Worm (Caenorhabditis elegans) whole organism, mixed stage, embryonic: Measurements from ENCODE around the gene mks-1.
A peak's percentile ranks its signal among the peaks of the same experiment; 100 is the strongest.

Experiments used
- M03D4.4 ChIP-seq: sonication (generic microtip); optimal IDR thresholded peaks from 2 replicates; lab custom pipeline; 2017; ENCODE audit warnings: mild to moderate bottlenecking, missing genetic modification characterization, missing compliant biosample characterization
- bed-3 ChIP-seq: fragments of 200-800 bp; sonication (Bioruptor generic); optimal IDR thresholded peaks from 3 replicates; lab custom pipeline; 2018; ENCODE audit warnings: mild to moderate bottlenecking, missing genetic modification characterization, moderate library complexity, missing compliant biosample characterization
- blmp-1 ChIP-seq: fragments of 150-350 bp; optimal IDR thresholded peaks from 2 replicates; lab custom pipeline; 2014; ENCODE audit warnings: missing biosample characterization, missing genetic modification characterization
- ceh-39 ChIP-seq: fragments of 150-350 bp; optimal IDR thresholded peaks from 2 replicates; lab custom pipeline; 2014; ENCODE audit warnings: missing biosample characterization, missing genetic modification characterization
- ceh-43 ChIP-seq: fragments of 200-800 bp; sonication (Bioruptor generic); optimal IDR thresholded peaks from 2 replicates; lab custom pipeline; 2018; ENCODE audit warnings: mild to moderate bottlenecking, missing genetic modification characterization, moderate library complexity, missing compliant biosample characterization
- ceh-83 ChIP-seq: fragments of 200-800 bp; sonication (Bioruptor generic); optimal IDR thresholded peaks from 2 replicates; lab custom pipeline; 2018; ENCODE audit warnings: mild to moderate bottlenecking, missing genetic modification characterization, missing compliant biosample characterization
- ces-1 ChIP-seq: fragments of 150-350 bp; optimal IDR thresholded peaks from 2 replicates; lab custom pipeline; 2014; ENCODE audit warnings: missing biosample characterization, missing genetic modification reagents, missing genetic modification characterization
- cnd-1 ChIP-seq: fragments of 200-800 bp; sonication (Bioruptor generic); optimal IDR thresholded peaks from 2 replicates; lab custom pipeline; 2018; ENCODE audit warnings: mild to moderate bottlenecking, missing genetic modification characterization, missing compliant biosample characterization
- drap-1 ChIP-seq: fragments of 200-800 bp; sonication (Bioruptor generic); optimal IDR thresholded peaks from 3 replicates; lab custom pipeline; 2018; ENCODE audit warnings: mild to moderate bottlenecking, missing genetic modification characterization, missing compliant biosample characterization
- elt-3 ChIP-seq: fragments of 150-350 bp; optimal IDR thresholded peaks from 2 replicates; lab custom pipeline; 2014; ENCODE audit warnings: missing biosample characterization, missing genetic modification characterization
- flh-1 ChIP-seq: fragments of 200-800 bp; sonication (Bioruptor generic); optimal IDR thresholded peaks from 2 replicates; lab custom pipeline; 2018; ENCODE audit warnings: mild to moderate bottlenecking, missing genetic modification characterization, moderate library complexity, missing compliant biosample characterization
- ham-2 ChIP-seq: fragments of 200-800 bp; sonication (Bioruptor generic); optimal IDR thresholded peaks from 2 replicates; lab custom pipeline; 2018; ENCODE audit warnings: mild to moderate bottlenecking, missing genetic modification characterization, missing compliant biosample characterization
- hlh-1 ChIP-seq: fragments of 150-350 bp; optimal IDR thresholded peaks from 2 replicates; lab custom pipeline; 2014; ENCODE audit warnings: missing biosample characterization, missing genetic modification reagents, missing genetic modification characterization
- lin-13 ChIP-seq: fragments of 150-350 bp; optimal IDR thresholded peaks from 2 replicates; lab custom pipeline; 2014; ENCODE audit warnings: missing biosample characterization, missing genetic modification characterization
- lsy-2 ChIP-seq: fragments of 150-350 bp; optimal IDR thresholded peaks from 2 replicates; lab custom pipeline; 2014; ENCODE audit warnings: missing biosample characterization, missing genetic modification characterization
- mab-5 ChIP-seq: fragments of 150-350 bp; optimal IDR thresholded peaks from 2 replicates; lab custom pipeline; 2014; ENCODE audit warnings: missing biosample characterization, missing genetic modification characterization
- nhr-12 ChIP-seq: fragments of 150-350 bp; optimal IDR thresholded peaks from 2 replicates; lab custom pipeline; 2014; ENCODE audit warnings: missing biosample characterization, missing genetic modification characterization
- nhr-2 ChIP-seq: fragments of 150-350 bp; optimal IDR thresholded peaks from 2 replicates; lab custom pipeline; 2014; ENCODE audit warnings: missing biosample characterization, missing genetic modification characterization
- nhr-237 ChIP-seq: fragments of 150-350 bp; optimal IDR thresholded peaks from 2 replicates; lab custom pipeline; 2014; ENCODE audit warnings: missing biosample characterization, missing genetic modification characterization
- nhr-28 ChIP-seq: fragments of 150-350 bp; optimal IDR thresholded peaks from 2 replicates; lab custom pipeline; 2014; ENCODE audit warnings: missing biosample characterization, missing genetic modification characterization
- pha-4 ChIP-seq: fragments of 150-350 bp; optimal IDR thresholded peaks from 2 replicates; lab custom pipeline; 2018; ENCODE audit warnings: missing biosample characterization, missing genetic modification reagents, missing genetic modification characterization
- sem-2 ChIP-seq: fragments of 200-800 bp; sonication (Bioruptor generic); optimal IDR thresholded peaks from 2 replicates; lab custom pipeline; 2018; ENCODE audit warnings: mild to moderate bottlenecking, missing genetic modification characterization, missing compliant biosample characterization
- snpc-4 ChIP-seq: fragments of 150-350 bp; optimal IDR thresholded peaks from 2 replicates; lab custom pipeline; 2014; ENCODE audit warnings: missing biosample characterization, missing genetic modification characterization
- sptf-1 ChIP-seq: sonication (generic microtip); optimal IDR thresholded peaks from 2 replicates; lab custom pipeline; 2017; ENCODE audit warnings: mild to moderate bottlenecking, missing genetic modification characterization, moderate library complexity, missing compliant biosample characterization
- tbx-8 ChIP-seq: fragments of 200-800 bp; sonication (Bioruptor generic); optimal IDR thresholded peaks from 2 replicates; lab custom pipeline; 2018; ENCODE audit warnings: mild to moderate bottlenecking, missing genetic modification characterization, moderate library complexity, missing compliant biosample characterization
- unc-120 ChIP-seq: sonication (generic microtip); optimal IDR thresholded peaks from 2 replicates; lab custom pipeline; 2017; ENCODE audit warnings: missing genetic modification characterization, missing compliant biosample characterization; ENCODE audit not compliant: poor library complexity, severe bottlenecking
- unc-39 ChIP-seq: fragments of 150-350 bp; optimal IDR thresholded peaks from 2 replicates; lab custom pipeline; 2014; ENCODE audit warnings: missing biosample characterization, missing genetic modification characterization
- unc-62 ChIP-seq: fragments of 150-350 bp; optimal IDR thresholded peaks from 2 replicates; lab custom pipeline; 2014; ENCODE audit warnings: missing biosample characterization, missing genetic modification reagents, missing genetic modification characterization
- zip-8 ChIP-seq: fragments of 150-350 bp; optimal IDR thresholded peaks from 2 replicates; lab custom pipeline; 2014; ENCODE audit warnings: missing biosample characterization, missing genetic modification characterization
- ztf-11 ChIP-seq: fragments of 150-350 bp; optimal IDR thresholded peaks from 2 replicates; lab custom pipeline; 2014; ENCODE audit warnings: missing biosample characterization, missing genetic modification characterization

Gene mks-1

ce11 chrIII:3203589-3203988 lies 17.5 kb downstream of the mks-1 start:
- TF ChIP-seq M03D4.4 (no peak), sptf-1 (tag; lab: Kevin White, UChicago) (no peak), lin-13 (tag; lab: Kevin White, UChicago) (no peak), cnd-1 (tag; lab: Kevin White, UChicago) (no peak), ceh-39 (tag; lab: Kevin White, UChicago) (no peak), unc-120 (no peak), nhr-237 (tag; lab: Kevin White, UChicago) (no peak), zip-8 (tag; lab: Kevin White, UChicago) (no peak), flh-1 (GFP tag; lab: Kevin White, UChicago) (no peak), unc-62 (GFP tag; lab: Kevin White, UChicago) (no peak), nhr-12 (tag; lab: Kevin White, UChicago) (no peak), ceh-83 (no peak)

- TF ChIP-seq nhr-12 (tag; lab: Kevin White, UChicago) = no peak
- no peak for TF ChIP-seq ham-2 (GFP tag; lab: Kevin White, UChicago)
- no peak for TF ChIP-seq ztf-11
- TF ChIP-seq bed-3 (GFP tag; lab: Kevin White, UChicago) = no peak
- TF ChIP-seq unc-120 = no peak
- no peak for TF ChIP-seq flh-1 (GFP tag; lab: Kevin White, UChicago)
- no peak for TF ChIP-seq ceh-39 (tag; lab: Kevin White, UChicago)
- no peak for TF ChIP-seq nhr-237 (tag; lab: Kevin White, UChicago)
- no peak for TF ChIP-seq mab-5
- no peak for TF ChIP-seq elt-3
- no peak for TF ChIP-seq drap-1 (GFP tag; lab: Kevin White, UChicago)
- TF ChIP-seq, all 35 proteins: peak for 0
Observed at ce11 chrIII:3219050-3219449, 33.0 kb downstream of the mks-1 start, which contains the start of gene frm-8. Gene frm-8, minus strand, starts transcription at chrIII:3219150.

ce11 chrIII:3220287-3220686 lies 34.2 kb downstream of the mks-1 start:
- TF ChIP-seq drap-1 (GFP tag; lab: Kevin White, UChicago) (no peak), ces-1 (GFP tag; lab: Kevin White, UChicago) (peak; percentile 77), lsy-2 (tag; lab: Kevin White, UChicago) (peak; percentile 18), tbx-8 (GFP tag; lab: Kevin White, UChicago) (no peak), unc-120 (peak; percentile 36), flh-1 (GFP tag; lab: Kevin White, UChicago) (no peak)

- TF ChIP-seq unc-62 (GFP tag; lab: Kevin White, UChicago) (no peak), ceh-43 (GFP tag; lab: Kevin White, UChicago) (no peak), zip-8 (tag; lab: Kevin White, UChicago) (no peak), ces-1 (GFP tag; lab: Kevin White, UChicago) (no peak), ceh-83 (no peak), nhr-28 (tag; lab: Kevin White, UChicago) (no peak), pha-4 (tag; lab: Kevin White, UChicago) (no peak), nhr-2 (no peak), ceh-39 (tag; lab: Kevin White, UChicago) (no peak), flh-1 (GFP tag; lab: Kevin White, UChicago) (no peak), blmp-1 (tag; lab: Kevin White, UChicago) (no peak), nhr-12 (tag; lab: Kevin White, UChicago) (no peak), drap-1 (GFP tag; lab: Kevin White, UChicago) (no peak), hlh-1 (tag; lab: Kevin White, UChicago) (no peak), bed-3 (GFP tag; lab: Kevin White, UChicago) (no peak), nhr-237 (tag; lab: Kevin White, UChicago) (no peak), lsy-2 (tag; lab: Kevin White, UChicago) (no peak), ham-2 (GFP tag; lab: Kevin White, UChicago) (no peak), sem-2 (GFP tag; lab: Kevin White, UChicago) (no peak)
Observed at ce11 chrIII:3222707-3223106, 36.6 kb downstream of the mks-1 start.

- TF ChIP-seq ces-1 (GFP tag; lab: Kevin White, UChicago) = peak; percentile 93
- TF ChIP-seq sem-2 (GFP tag; lab: Kevin White, UChicago) = no peak
Observed at ce11 chrIII:3224102-3224501, 38.0 kb downstream of the mks-1 start.

DNA sequence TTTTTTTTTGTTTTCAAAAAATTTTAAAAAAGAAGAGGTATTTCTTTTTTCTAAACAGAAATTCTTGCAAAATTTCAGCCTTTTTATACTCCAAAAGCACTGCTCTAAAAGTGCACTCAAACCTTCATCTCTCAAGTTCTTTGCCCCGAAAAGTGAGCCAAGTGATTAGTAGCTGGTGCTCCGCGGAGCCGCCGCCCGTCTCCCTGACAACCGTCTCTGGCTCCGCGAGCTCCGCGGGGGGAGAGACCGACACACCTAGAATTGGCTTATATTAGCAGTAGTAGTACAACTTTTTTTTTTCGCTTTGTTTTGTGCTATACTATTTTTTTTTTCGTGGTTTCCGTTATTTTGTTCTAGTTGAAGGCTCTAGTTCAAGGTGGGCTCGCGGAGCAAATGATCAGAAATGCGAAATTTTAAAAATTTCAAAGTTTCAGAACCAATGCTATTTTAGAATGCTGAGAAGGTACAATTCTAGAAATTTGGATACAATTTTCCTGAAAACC lies 46.6 kb downstream of the mks-1 start, which contains the start of gene Y53G8AL.1:
Gene Y53G8AL.1 (plus strand): TSS at position 453 of the 503 bp plus-strand sequence.
- no peak for TF ChIP-seq pha-4 (tag; lab: Kevin White, UChicago)
- no peak for TF ChIP-seq sptf-1 (tag; lab: Kevin White, UChicago)
- TF ChIP-seq unc-62 (GFP tag; lab: Kevin White, UChicago) = no peak
- TF ChIP-seq elt-3 = no peak
- no peak for TF ChIP-seq nhr-237 (tag; lab: Kevin White, UChicago)
- TF ChIP-seq tbx-8 (GFP tag; lab: Kevin White, UChicago) = no peak
- TF ChIP-seq snpc-4 (tag; lab: Kevin White, UChicago) = no peak
- no peak for TF ChIP-seq ham-2 (GFP tag; lab: Kevin White, UChicago)
- TF ChIP-seq ces-1 (GFP tag; lab: Kevin White, UChicago) = no peak
- no peak for TF ChIP-seq mab-5
- no peak for TF ChIP-seq zip-8 (tag; lab: Kevin White, UChicago)
- no peak for TF ChIP-seq ceh-43 (GFP tag; lab: Kevin White, UChicago)
- no peak for TF ChIP-seq unc-39 (tag; lab: Kevin White, UChicago)
- TF ChIP-seq, all 35 proteins: peak for 0
